Worm (Caenorhabditis elegans) whole organism, mixed stage, embryonic: ENCODE measurements around the gene Y116A8C.29.

Experiments used
- M03D4.4 ChIP-seq: sonication (generic microtip); optimal IDR thresholded peaks from 2 replicates; lab custom pipeline; 2017; ENCODE audit warnings: mild to moderate bottlenecking, missing genetic modification characterization, missing compliant biosample characterization
- bed-3 ChIP-seq: fragments of 200-800 bp; sonication (Bioruptor generic); optimal IDR thresholded peaks from 3 replicates; lab custom pipeline; 2018; ENCODE audit warnings: mild to moderate bottlenecking, missing genetic modification characterization, moderate library complexity, missing compliant biosample characterization
- blmp-1 ChIP-seq: fragments of 150-350 bp; optimal IDR thresholded peaks from 2 replicates; lab custom pipeline; 2014; ENCODE audit warnings: missing biosample characterization, missing genetic modification characterization
- ceh-43 ChIP-seq: fragments of 200-800 bp; sonication (Bioruptor generic); optimal IDR thresholded peaks from 2 replicates; lab custom pipeline; 2018; ENCODE audit warnings: mild to moderate bottlenecking, missing genetic modification characterization, moderate library complexity, missing compliant biosample characterization
- ceh-83 ChIP-seq: fragments of 200-800 bp; sonication (Bioruptor generic); optimal IDR thresholded peaks from 2 replicates; lab custom pipeline; 2018; ENCODE audit warnings: mild to moderate bottlenecking, missing genetic modification characterization, missing compliant biosample characterization
- ces-1 ChIP-seq: fragments of 150-350 bp; optimal IDR thresholded peaks from 2 replicates; lab custom pipeline; 2014; ENCODE audit warnings: missing biosample characterization, missing genetic modification reagents, missing genetic modification characterization
- cnd-1 ChIP-seq: fragments of 200-800 bp; sonication (Bioruptor generic); optimal IDR thresholded peaks from 2 replicates; lab custom pipeline; 2018; ENCODE audit warnings: mild to moderate bottlenecking, missing genetic modification characterization, missing compliant biosample characterization
- drap-1 ChIP-seq: fragments of 200-800 bp; sonication (Bioruptor generic); optimal IDR thresholded peaks from 3 replicates; lab custom pipeline; 2018; ENCODE audit warnings: mild to moderate bottlenecking, missing genetic modification characterization, missing compliant biosample characterization
- elt-1 ChIP-seq: sonication (generic microtip); optimal IDR thresholded peaks from 2 replicates; lab custom pipeline; 2017; ENCODE audit warnings: missing genetic modification characterization, mild to moderate bottlenecking, missing compliant biosample characterization, antibody characterized with exemption, moderate library complexity, borderline replicate concordance; ENCODE audit not compliant: insufficient read depth
- flh-1 ChIP-seq: fragments of 200-800 bp; sonication (Bioruptor generic); optimal IDR thresholded peaks from 2 replicates; lab custom pipeline; 2018; ENCODE audit warnings: mild to moderate bottlenecking, missing genetic modification characterization, moderate library complexity, missing compliant biosample characterization
- ham-2 ChIP-seq: fragments of 200-800 bp; sonication (Bioruptor generic); optimal IDR thresholded peaks from 2 replicates; lab custom pipeline; 2018; ENCODE audit warnings: mild to moderate bottlenecking, missing genetic modification characterization, missing compliant biosample characterization
- hlh-1 ChIP-seq: fragments of 150-350 bp; optimal IDR thresholded peaks from 2 replicates; lab custom pipeline; 2014; ENCODE audit warnings: missing biosample characterization, missing genetic modification reagents, missing genetic modification characterization
- lin-13 ChIP-seq: fragments of 150-350 bp; optimal IDR thresholded peaks from 2 replicates; lab custom pipeline; 2014; ENCODE audit warnings: missing biosample characterization, missing genetic modification characterization
- lin-32 ChIP-seq: fragments of 200-800 bp; sonication (Bioruptor generic); optimal IDR thresholded peaks from 2 replicates; lab custom pipeline; 2018; ENCODE audit warnings: mild to moderate bottlenecking, missing genetic modification characterization, missing compliant biosample characterization
- mab-5 ChIP-seq: fragments of 150-350 bp; optimal IDR thresholded peaks from 2 replicates; lab custom pipeline; 2014; ENCODE audit warnings: missing biosample characterization, missing genetic modification characterization
- mep-1 ChIP-seq: fragments of 150-350 bp; optimal IDR thresholded peaks from 2 replicates; lab custom pipeline; 2017; ENCODE audit warnings: missing biosample characterization, missing genetic modification reagents, missing genetic modification characterization, inconsistent platforms
- mls-2 ChIP-seq: sonication (generic microtip); optimal IDR thresholded peaks from 2 replicates; lab custom pipeline; 2016; ENCODE audit warnings: mild to moderate bottlenecking, missing genetic modification characterization, moderate library complexity, missing compliant biosample characterization
- nhr-12 ChIP-seq: fragments of 150-350 bp; optimal IDR thresholded peaks from 2 replicates; lab custom pipeline; 2014; ENCODE audit warnings: missing biosample characterization, missing genetic modification characterization
- nhr-2 ChIP-seq: fragments of 150-350 bp; optimal IDR thresholded peaks from 2 replicates; lab custom pipeline; 2014; ENCODE audit warnings: missing biosample characterization, missing genetic modification characterization
- nhr-237 ChIP-seq: fragments of 150-350 bp; optimal IDR thresholded peaks from 2 replicates; lab custom pipeline; 2014; ENCODE audit warnings: missing biosample characterization, missing genetic modification characterization
- nhr-28 ChIP-seq: fragments of 150-350 bp; optimal IDR thresholded peaks from 2 replicates; lab custom pipeline; 2014; ENCODE audit warnings: missing biosample characterization, missing genetic modification characterization
- pha-4 ChIP-seq: fragments of 150-350 bp; optimal IDR thresholded peaks from 2 replicates; lab custom pipeline; 2018; ENCODE audit warnings: missing biosample characterization, missing genetic modification reagents, missing genetic modification characterization
- snpc-4 ChIP-seq: fragments of 150-350 bp; optimal IDR thresholded peaks from 2 replicates; lab custom pipeline; 2014; ENCODE audit warnings: missing biosample characterization, missing genetic modification characterization
- sptf-1 ChIP-seq: sonication (generic microtip); optimal IDR thresholded peaks from 2 replicates; lab custom pipeline; 2017; ENCODE audit warnings: mild to moderate bottlenecking, missing genetic modification characterization, moderate library complexity, missing compliant biosample characterization
- unc-39 ChIP-seq: fragments of 150-350 bp; optimal IDR thresholded peaks from 2 replicates; lab custom pipeline; 2014; ENCODE audit warnings: missing biosample characterization, missing genetic modification characterization
- zip-8 ChIP-seq: fragments of 150-350 bp; optimal IDR thresholded peaks from 2 replicates; lab custom pipeline; 2014; ENCODE audit warnings: missing biosample characterization, missing genetic modification characterization
- ztf-11 ChIP-seq: fragments of 150-350 bp; optimal IDR thresholded peaks from 2 replicates; lab custom pipeline; 2014; ENCODE audit warnings: missing biosample characterization, missing genetic modification characterization

Y116A8C.29 gene

DNA sequence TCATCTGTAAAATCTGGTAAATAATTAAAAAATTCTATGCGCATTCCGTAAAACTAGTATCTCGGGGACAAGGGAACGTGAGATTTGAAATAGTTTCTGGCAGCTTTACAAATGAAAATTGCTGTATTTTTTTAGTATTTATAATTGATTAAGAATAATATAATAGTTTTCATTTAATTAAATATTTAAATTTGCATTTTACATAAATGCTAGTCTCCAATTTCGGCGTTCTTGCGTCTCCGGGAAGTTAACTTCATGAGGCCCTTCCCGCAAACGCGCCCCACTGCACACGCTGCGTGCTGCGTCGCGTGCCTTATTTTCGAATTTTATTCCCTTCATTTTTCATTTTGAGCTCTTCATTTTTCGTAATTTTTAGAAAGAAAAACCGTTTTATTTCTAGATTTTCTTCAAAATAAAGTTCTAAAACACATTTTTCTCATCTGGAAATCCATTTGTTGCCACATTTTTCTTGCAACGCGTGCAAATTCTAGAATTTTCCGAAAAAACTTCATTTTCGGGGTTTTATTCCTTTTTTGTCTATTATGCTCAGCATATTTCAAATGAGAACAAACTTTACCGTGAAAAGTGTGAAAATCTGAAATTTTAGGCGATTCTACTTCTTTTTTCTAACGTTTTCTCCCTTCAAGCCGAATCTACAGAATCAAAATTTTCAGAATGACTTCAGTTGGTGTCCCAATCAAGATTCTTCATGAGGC is 6.3 kb upstream of the Y116A8C.29 start, which contains the start of the genes snx-13 and snr-1 (continued):
- TF ChIP-seq bed-3 (GFP tag; lab: Kevin White, UChicago) (peak; percentile 82), unc-39 (tag; lab: Kevin White, UChicago) (no peak), snpc-4 (tag; lab: Kevin White, UChicago) (no peak), ztf-11 (tag; lab: Kevin White, UChicago) (no peak), blmp-1 (tag; lab: Kevin White, UChicago) (no peak), ham-2 (peak; percentile 58), ces-1 (GFP tag; lab: Kevin White, UChicago) (peak; percentile 71), mls-2 (tag; lab: Kevin White, UChicago) (peak; percentile 86), lin-13 (tag; lab: Kevin White, UChicago) (peak; percentile 66)

DNA sequence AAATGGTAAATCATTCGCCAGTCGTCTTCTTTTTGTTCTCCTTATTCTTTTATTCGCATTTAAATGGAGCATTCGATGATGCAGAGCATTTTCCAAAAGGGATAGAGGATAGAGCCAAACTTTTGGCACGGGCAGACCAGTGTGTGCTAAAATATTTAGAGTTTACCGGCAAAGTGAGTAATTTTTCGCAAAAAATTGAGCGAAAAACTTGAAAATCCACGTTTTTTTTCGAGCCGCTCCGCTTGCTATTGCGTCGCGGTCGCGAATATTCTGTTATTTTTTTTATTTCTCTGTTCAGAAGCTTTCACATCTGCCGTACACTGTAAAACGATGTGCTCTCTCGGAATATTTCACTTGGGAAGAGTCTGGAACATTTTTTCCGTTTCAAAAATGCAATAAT is 5.0 kb upstream of the Y116A8C.29 start, which contains the start of gene Y116A8C.43:
Y116A8C.43 (plus strand) TSS at position 3 of the 400 bp plus-strand sequence.
- no peak for TF ChIP-seq ceh-43 (GFP tag; lab: Kevin White, UChicago)
- no peak for TF ChIP-seq bed-3 (GFP tag; lab: Kevin White, UChicago)
- no peak for TF ChIP-seq nhr-2 (tag; lab: Kevin White, UChicago)
- TF ChIP-seq flh-1 (GFP tag; lab: Kevin White, UChicago) = no peak
- TF ChIP-seq elt-1 (tag; lab: Kevin White, UChicago) = no peak
- TF ChIP-seq cnd-1 (tag; lab: Kevin White, UChicago) = no peak

DNA sequence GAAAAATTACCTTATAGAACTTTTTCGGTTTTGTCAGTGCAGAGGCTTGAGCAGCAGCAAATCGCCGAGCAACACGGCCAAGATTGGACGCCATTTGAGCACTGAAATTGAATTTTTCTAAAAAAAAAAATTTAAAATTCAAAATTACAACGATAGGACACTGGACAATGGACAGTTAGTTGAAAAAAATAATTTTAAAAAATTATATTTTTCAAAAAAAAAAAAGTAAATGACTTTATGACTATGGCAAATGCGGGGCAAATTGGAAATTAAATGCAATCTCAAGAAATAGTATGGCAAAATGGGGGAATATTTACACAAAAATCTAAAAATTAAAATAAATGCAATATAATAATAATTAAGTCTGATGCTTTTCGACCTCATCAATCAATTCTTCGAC is 2.3 kb downstream of the Y116A8C.29 start, which contains the start of gene Y116A8C.27:
Y116A8C.27 (minus strand) TSS at position 101 of the 400 bp plus-strand sequence.
- TF ChIP-seq cnd-1 (tag; lab: Kevin White, UChicago) = no peak
- no peak for TF ChIP-seq blmp-1 (tag; lab: Kevin White, UChicago)
- TF ChIP-seq mls-2 (tag; lab: Kevin White, UChicago) = no peak
- no peak for TF ChIP-seq elt-1 (tag; lab: Kevin White, UChicago)
- no peak for TF ChIP-seq mab-5 (tag; lab: Kevin White, UChicago)
- TF ChIP-seq nhr-237 (tag; lab: Kevin White, UChicago) = no peak
- TF ChIP-seq lin-13 (tag; lab: Kevin White, UChicago) = no peak
- TF ChIP-seq pha-4 (tag; lab: Kevin White, UChicago) = no peak
- no peak for TF ChIP-seq lin-32 (GFP tag; lab: Kevin White, UChicago)
- TF ChIP-seq ztf-11 (tag; lab: Kevin White, UChicago) = no peak
- no peak for TF ChIP-seq flh-1 (GFP tag; lab: Kevin White, UChicago)
- TF ChIP-seq snpc-4 (tag; lab: Kevin White, UChicago) = no peak
- no peak for TF ChIP-seq M03D4.4 (tag; lab: Kevin White, UChicago)
- no peak for TF ChIP-seq nhr-2 (tag; lab: Kevin White, UChicago)
- TF ChIP-seq drap-1 (GFP tag; lab: Kevin White, UChicago) = no peak
- no peak for TF ChIP-seq ceh-83 (GFP tag; lab: Kevin White, UChicago)
- TF ChIP-seq zip-8 (tag; lab: Kevin White, UChicago) = no peak
- TF ChIP-seq mep-1 = no peak
- no peak for TF ChIP-seq ces-1 (GFP tag; lab: Kevin White, UChicago)

DNA sequence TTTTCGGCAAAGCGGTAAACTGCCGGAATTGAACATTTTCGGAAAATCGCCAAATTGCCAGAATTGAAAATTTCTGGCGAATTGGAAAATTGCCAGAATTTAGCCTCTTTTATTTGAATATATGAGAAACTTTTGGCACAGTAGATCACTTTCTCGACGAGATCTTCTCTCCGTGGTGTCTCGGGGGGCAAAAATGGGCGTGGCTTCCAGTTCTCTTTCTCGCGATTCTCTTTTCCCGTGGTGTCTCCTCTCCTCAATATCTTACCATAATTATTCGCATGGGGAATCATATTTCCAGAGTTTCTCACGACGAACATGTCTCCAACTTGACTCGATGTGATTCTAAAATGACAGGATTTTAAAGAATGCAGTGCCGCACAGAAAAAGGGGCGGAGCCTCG is 5.3 kb downstream of the Y116A8C.29 start:
- TF ChIP-seq blmp-1 (tag; lab: Kevin White, UChicago) = no peak
- TF ChIP-seq sptf-1 (tag; lab: Kevin White, UChicago) = peak; percentile 18
- no peak for TF ChIP-seq lin-32 (GFP tag; lab: Kevin White, UChicago)
- TF ChIP-seq cnd-1 (tag; lab: Kevin White, UChicago) = peak; percentile 30
- TF ChIP-seq, all 35 proteins: peak for 2

DNA sequence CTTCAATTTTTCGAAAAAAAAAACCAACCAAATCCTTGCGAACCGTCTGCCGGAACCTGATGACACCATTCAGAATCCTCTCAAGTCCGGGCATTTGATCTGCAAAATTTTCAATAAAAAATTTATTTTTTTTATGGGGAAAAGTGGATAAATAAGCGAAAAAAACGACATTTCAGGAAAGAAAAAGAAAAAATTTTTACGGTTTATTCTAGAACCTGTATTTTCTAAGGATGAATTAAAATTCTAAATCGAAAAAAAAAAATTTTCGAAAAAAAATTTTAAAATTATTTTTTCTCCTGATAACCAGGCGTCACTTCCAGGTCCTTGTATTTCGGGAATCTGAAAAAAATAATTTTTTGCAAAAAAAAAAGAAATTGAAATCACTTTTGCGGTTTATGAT is 6.3 kb downstream of the Y116A8C.29 start, which contains the start of gene bca-2:
bca-2 (minus strand) TSS at position 101 of the 400 bp plus-strand sequence.
- TF ChIP-seq hlh-1 (tag; lab: Kevin White, UChicago) (no peak), nhr-2 (tag; lab: Kevin White, UChicago) (no peak), nhr-12 (tag; lab: Kevin White, UChicago) (no peak), nhr-28 (tag; lab: Kevin White, UChicago) (no peak)
